Worm (Caenorhabditis elegans): ENCODE results near the gene cutl-21.

ce11 chrX:977958-978686 lies 26.0 kb upstream of the cutl-21 start, which contains the start of gene abhd-3.2:
- TF ChIP-seq F10E7.11 (tag; optimal IDR thresholded peaks at IDR 0.05) (no peak), chd-7 (tag; optimal IDR thresholded peaks at IDR 0.05) (no peak), Y56A3A.18 (GFP tag; IDR thresholded peaks at IDR 0.05) (no peak), lin-35 (GFP tag; optimal IDR thresholded peaks at IDR 0.05) (no peak), hlh-26 (GFP tag; conservative IDR thresholded peaks at IDR 0.05) (no peak), F37B4.10 (GFP tag; IDR thresholded peaks at IDR 0.05) (no peak), lin-54 (GFP tag; optimal IDR thresholded peaks at IDR 0.05) (no peak), Y67H2A.10 (GFP tag; conservative IDR thresholded peaks at IDR 0.05) (no peak), F57A8.1 (GFP tag; optimal IDR thresholded peaks at IDR 0.05) (no peak), ceh-27 (GFP tag; optimal IDR thresholded peaks at IDR 0.05) (no peak), F49E8.2 (tag; optimal IDR thresholded peaks at IDR 0.05; ENCODE audit: insufficient read depth) (no peak), repo-1 (tag; optimal IDR thresholded peaks at IDR 0.05) (no peak)
